Worm (Caenorhabditis elegans) whole organism, early embryonic: ENCODE results near the gene T10D4.14.

Experiments used
- flt-1 ChIP-seq: fragments of 200-800 bp; sonication (Bioruptor generic); IDR thresholded peaks from 2 replicates; pipeline ENCODE4 v1.3.6; 2022; ENCODE audit warnings: missing genetic modification characterization, missing compliant biosample characterization
- tra-4 ChIP-seq: sonication (generic microtip); optimal IDR thresholded peaks from 2 replicates; lab custom pipeline; 2017; ENCODE audit warnings: missing genetic modification characterization, missing compliant biosample characterization

DNA sequence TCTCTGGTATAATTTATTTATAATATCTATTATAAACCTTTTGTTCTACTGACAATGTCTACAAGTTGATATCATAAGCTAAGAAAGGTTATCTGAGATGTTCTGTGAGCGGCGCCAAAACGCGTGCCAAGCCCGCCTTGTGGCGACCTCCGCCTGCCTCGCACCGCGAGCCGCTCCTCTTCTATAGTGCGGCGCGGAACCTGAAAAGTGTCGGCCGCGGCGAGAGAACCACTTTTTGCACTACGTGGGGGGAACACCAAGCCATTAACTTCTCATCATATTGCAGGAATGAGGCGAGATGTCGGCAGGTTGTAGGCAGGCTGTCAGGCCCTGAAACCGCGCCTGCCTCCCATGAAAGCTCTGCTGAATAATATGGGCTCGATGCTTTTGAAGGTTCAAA, 38.2 kb downstream of the T10D4.14 start:
- no peak for TF ChIP-seq flt-1 (GFP tag; lab: Robert Waterston, UW)
- TF ChIP-seq tra-4: no peak
